Worm (Caenorhabditis elegans) whole organism, L3 larva: ENCODE measurements around the gene cpf-2.

Experiments
- R02D3.7 ChIP-seq: fragments of 150-350 bp; optimal IDR thresholded peaks from 2 replicates; lab custom pipeline; 2014; ENCODE audit warnings: missing biosample characterization, missing genetic modification characterization
- ZK546.5 ChIP-seq: sonication (generic microtip); optimal IDR thresholded peaks from 2 replicates; lab custom pipeline; 2017; ENCODE audit warnings: missing biosample characterization, missing genetic modification characterization
- ama-1 ChIP-seq: fragments of 150-350 bp; optimal IDR thresholded peaks from 2 replicates; lab custom pipeline; 2018
- ceh-16 ChIP-seq: sonication (generic microtip); optimal IDR thresholded peaks from 2 replicates; lab custom pipeline; 2017; ENCODE audit warnings: missing biosample characterization, missing genetic modification characterization
- ceh-28 ChIP-seq: fragments of 150-350 bp; optimal IDR thresholded peaks from 2 replicates; lab custom pipeline; 2014; ENCODE audit warnings: missing biosample characterization, missing genetic modification reagents, missing genetic modification characterization
- ceh-82 ChIP-seq: fragments of 150-350 bp; optimal IDR thresholded peaks from 2 replicates; lab custom pipeline; 2014; ENCODE audit warnings: missing biosample characterization, missing genetic modification characterization
- ceh-9 ChIP-seq: sonication (generic microtip); optimal IDR thresholded peaks from 2 replicates; lab custom pipeline; 2018; ENCODE audit warnings: missing biosample characterization, missing genetic modification characterization
- daf-12 ChIP-seq: fragments of 150-350 bp; optimal IDR thresholded peaks from 2 replicates; lab custom pipeline; 2014; ENCODE audit warnings: missing biosample characterization, missing genetic modification reagents, missing genetic modification characterization
- egl-27 ChIP-seq: sonication (generic microtip); optimal IDR thresholded peaks from 4 replicates; lab custom pipeline; 2017; ENCODE audit warnings: missing biosample characterization, missing genetic modification reagents, missing genetic modification characterization
- egl-5 ChIP-seq: fragments of 150-350 bp; optimal IDR thresholded peaks from 2 replicates; lab custom pipeline; 2017; ENCODE audit warnings: missing biosample characterization, missing genetic modification reagents, missing genetic modification characterization, inconsistent platforms
- elt-1 ChIP-seq: fragments of 150-350 bp; optimal IDR thresholded peaks from 2 replicates; lab custom pipeline; 2014; ENCODE audit warnings: missing biosample characterization, missing genetic modification characterization
- elt-2 ChIP-seq: sonication (generic microtip); optimal IDR thresholded peaks from 2 replicates; lab custom pipeline; 2016; ENCODE audit warnings: missing genetic modification reagents, mild to moderate bottlenecking, missing genetic modification characterization, missing compliant biosample characterization
- elt-3 ChIP-seq, 3 experiments: fragments of 150-350 bp in 1 of 3; sonication (generic microtip) in 2 of 3; optimal IDR thresholded peaks; 2 replicates in 2 of 3; 4 replicates in 1 of 3; lab custom pipeline; 2014 to 2017; ENCODE audit warnings: missing biosample characterization in 3 of 3, missing genetic modification characterization in 3 of 3
- fkh-10 ChIP-seq: sonication (generic microtip); optimal IDR thresholded peaks from 2 replicates; lab custom pipeline; 2017; ENCODE audit warnings: missing biosample characterization, missing genetic modification reagents, missing genetic modification characterization
- fkh-2 ChIP-seq: fragments of 150-350 bp; optimal IDR thresholded peaks from 2 replicates; lab custom pipeline; 2014; ENCODE audit warnings: missing biosample characterization, missing genetic modification reagents, missing genetic modification characterization
- fos-1 ChIP-seq: fragments of 150-350 bp; optimal IDR thresholded peaks from 2 replicates; lab custom pipeline; 2014; ENCODE audit warnings: missing biosample characterization, missing genetic modification characterization
- hmg-11 ChIP-seq: sonication (generic microtip); optimal IDR thresholded peaks from 2 replicates; lab custom pipeline; 2016; ENCODE audit warnings: missing genetic modification characterization, missing compliant biosample characterization
- jun-1 ChIP-seq: fragments of 150-350 bp; optimal IDR thresholded peaks from 2 replicates; lab custom pipeline; 2014; ENCODE audit warnings: missing biosample characterization, missing genetic modification reagents, missing genetic modification characterization
- lin-15B ChIP-seq: fragments of 150-350 bp; optimal IDR thresholded peaks from 2 replicates; lab custom pipeline; 2014; ENCODE audit warnings: missing biosample characterization, missing genetic modification characterization
- lin-39 ChIP-seq: fragments of 150-350 bp; optimal IDR thresholded peaks from 2 replicates; lab custom pipeline; 2018; ENCODE audit warnings: missing biosample characterization, missing genetic modification reagents, missing genetic modification characterization
- lsy-12 ChIP-seq: sonication (generic microtip); optimal IDR thresholded peaks from 2 replicates; lab custom pipeline; 2016; ENCODE audit warnings: mild to moderate bottlenecking, missing genetic modification characterization, missing compliant biosample characterization
- nfya-1 ChIP-seq: sonication (generic microtip); optimal IDR thresholded peaks from 2 replicates; lab custom pipeline; 2017; ENCODE audit warnings: missing genetic modification characterization, mild to moderate bottlenecking, missing compliant biosample characterization, antibody characterized with exemption, moderate library complexity; ENCODE audit not compliant: insufficient read depth
- nhr-12 ChIP-seq: fragments of 150-350 bp; optimal IDR thresholded peaks from 2 replicates; lab custom pipeline; 2014; ENCODE audit warnings: missing biosample characterization, missing genetic modification characterization
- nhr-23 ChIP-seq: fragments of 150-350 bp; optimal IDR thresholded peaks from 2 replicates; lab custom pipeline; 2014; ENCODE audit warnings: missing biosample characterization, missing genetic modification reagents, missing genetic modification characterization
- nhr-237 ChIP-seq: fragments of 150-350 bp; optimal IDR thresholded peaks from 2 replicates; lab custom pipeline; 2014; ENCODE audit warnings: missing biosample characterization, missing genetic modification characterization
- nhr-25 ChIP-seq: sonication (generic microtip); optimal IDR thresholded peaks from 2 replicates; lab custom pipeline; 2017; ENCODE audit warnings: missing biosample characterization, missing genetic modification characterization
- nhr-43 ChIP-seq: sonication (generic microtip); optimal IDR thresholded peaks from 2 replicates; lab custom pipeline; 2016; ENCODE audit warnings: mild to moderate bottlenecking, missing genetic modification characterization, missing compliant biosample characterization; ENCODE audit not compliant: poor library complexity, severe bottlenecking
- nhr-67 ChIP-seq: fragments of 150-350 bp; optimal IDR thresholded peaks from 2 replicates; lab custom pipeline; 2014; ENCODE audit warnings: missing biosample characterization, missing genetic modification characterization
- pha-4 ChIP-seq: fragments of 150-350 bp; optimal IDR thresholded peaks from 2 replicates; lab custom pipeline; 2014; ENCODE audit warnings: missing biosample characterization, missing genetic modification reagents, missing genetic modification characterization
- pqm-1 ChIP-seq: fragments of 150-350 bp; optimal IDR thresholded peaks from 2 replicates; lab custom pipeline; 2017; ENCODE audit warnings: missing biosample characterization, missing genetic modification characterization, inconsistent platforms
- sea-2 ChIP-seq: fragments of 150-350 bp; sonication (generic microtip); optimal IDR thresholded peaks from 4 replicates; lab custom pipeline; 2014; ENCODE audit warnings: missing biosample characterization, missing genetic modification reagents, missing genetic modification characterization
- snpc-4 ChIP-seq: fragments of 150-350 bp; optimal IDR thresholded peaks from 2 replicates; lab custom pipeline; 2014; ENCODE audit warnings: missing biosample characterization, missing genetic modification characterization
- tbx-2 ChIP-seq: sonication (generic microtip); optimal IDR thresholded peaks from 2 replicates; lab custom pipeline; 2016; ENCODE audit warnings: mild to moderate bottlenecking, missing genetic modification characterization, missing compliant biosample characterization
- unc-39 ChIP-seq: sonication (generic microtip); optimal IDR thresholded peaks from 4 replicates; lab custom pipeline; 2017; ENCODE audit warnings: missing biosample characterization, missing genetic modification characterization
- unc-62 ChIP-seq: fragments of 150-350 bp; sonication (generic microtip); optimal IDR thresholded peaks from 4 replicates; lab custom pipeline; 2014; ENCODE audit warnings: missing biosample characterization, missing genetic modification reagents, missing genetic modification characterization
- ztf-11 ChIP-seq: fragments of 150-350 bp; optimal IDR thresholded peaks from 2 replicates; lab custom pipeline; 2014; ENCODE audit warnings: missing biosample characterization, missing genetic modification characterization
- ztf-4 ChIP-seq: fragments of 150-350 bp; optimal IDR thresholded peaks from 2 replicates; lab custom pipeline; 2014; ENCODE audit warnings: missing biosample characterization, missing genetic modification characterization

Gene cpf-2

DNA sequence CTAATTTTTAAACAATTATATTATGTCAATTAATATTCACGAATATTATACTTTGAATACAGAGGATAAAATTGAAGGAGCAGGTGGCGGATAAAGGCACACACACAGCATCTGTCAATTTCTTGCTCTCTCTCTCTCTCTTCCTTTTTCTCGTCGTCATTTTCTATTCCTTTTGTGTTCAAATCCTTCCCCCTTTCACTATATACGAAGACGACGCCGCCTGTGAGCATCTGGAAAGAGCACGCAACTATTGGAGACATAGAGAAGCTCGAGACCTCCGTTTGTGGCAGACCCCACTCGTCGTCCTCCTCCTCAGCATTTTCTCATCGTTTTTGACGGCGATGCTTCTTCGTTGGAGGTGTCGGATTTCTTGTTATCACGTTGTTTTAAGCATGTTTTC, 10.5 kb downstream of the cpf-2 start:
- no peak for TF ChIP-seq daf-12 (tag; lab: Kevin White, UChicago)
- no peak for TF ChIP-seq nhr-25 (tag; lab: Kevin White, UChicago)
- TF ChIP-seq lin-15B (tag; lab: Kevin White, UChicago): peak; percentile 25
- no peak for TF ChIP-seq ztf-4 (tag; lab: Kevin White, UChicago)
- TF ChIP-seq fos-1 (tag; lab: Kevin White, UChicago): no peak
- no peak for TF ChIP-seq ztf-11 (tag; lab: Kevin White, UChicago)
- no peak for TF ChIP-seq nhr-237
- TF ChIP-seq pha-4: no peak
- TF ChIP-seq ceh-9 (tag; lab: Kevin White, UChicago): no peak
- no peak for TF ChIP-seq unc-39
- TF ChIP-seq nhr-43 (tag; lab: Kevin White, UChicago): no peak
- TF ChIP-seq fkh-10: no peak
- TF ChIP-seq nhr-12 (tag; lab: Kevin White, UChicago): no peak
- TF ChIP-seq nfya-1 (tag; lab: Kevin White, UChicago): peak; percentile 55
- no peak for TF ChIP-seq tbx-2 (tag; lab: Kevin White, UChicago)
- TF ChIP-seq fkh-2 (tag; lab: Kevin White, UChicago): no peak
- peak; percentile 26 for TF ChIP-seq sea-2
- TF ChIP-seq R02D3.7 (tag; lab: Kevin White, UChicago): no peak
- no peak for TF ChIP-seq unc-62 (GFP tag; lab: Kevin White, UChicago)
- peak; percentile 2 for TF ChIP-seq hmg-11

DNA sequence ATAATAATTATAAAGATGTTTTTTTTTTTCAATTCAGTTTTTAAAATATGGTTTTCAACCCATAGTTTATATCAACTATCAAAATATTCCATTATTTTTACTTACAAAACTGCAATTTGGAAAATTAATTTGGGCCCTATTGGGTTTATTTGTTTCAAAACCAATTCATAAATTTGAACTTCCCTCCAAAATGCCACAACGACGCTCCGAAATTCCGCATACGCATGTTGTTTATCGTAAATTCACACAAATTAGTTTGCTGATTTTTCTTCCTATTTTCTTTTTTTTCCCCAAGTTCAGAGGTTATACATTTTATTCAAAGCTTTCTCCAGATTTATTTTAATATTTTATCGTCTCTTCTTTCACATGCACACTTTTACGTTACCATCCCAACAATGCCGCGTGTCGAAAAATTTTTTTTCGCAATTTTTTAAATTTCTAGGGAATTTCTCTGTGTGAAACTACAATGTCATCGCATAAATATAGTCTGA, 12.2 kb downstream of the cpf-2 start, which contains the start of gene F56A8.3:
Gene F56A8.3 (plus strand): TSS at position 441 of the 491 bp plus-strand sequence.
- peak; percentile 41 for TF ChIP-seq ceh-28
- no peak for TF ChIP-seq sea-2
- TF ChIP-seq lin-39 (tag; lab: Kevin White, UChicago): peak; percentile 22
- TF ChIP-seq ZK546.5 (tag; lab: Kevin White, UChicago): no peak
- no peak for TF ChIP-seq fkh-10
- peak; percentile 32 for TF ChIP-seq elt-2
- peak; percentile 54 for TF ChIP-seq hmg-11
- no peak for TF ChIP-seq ztf-11 (tag; lab: Kevin White, UChicago)
- TF ChIP-seq nfya-1 (tag; lab: Kevin White, UChicago): peak; percentile 82
- no peak for TF ChIP-seq nhr-67 (tag; lab: Kevin White, UChicago)
- TF ChIP-seq daf-12 (tag; lab: Kevin White, UChicago): no peak
- peak; percentile 31 for TF ChIP-seq ama-1 (lab: Kevin White, UChicago)
- peak; percentile 59 for TF ChIP-seq nhr-25 (tag; lab: Kevin White, UChicago)
- no peak for TF ChIP-seq ztf-4 (tag; lab: Kevin White, UChicago)
- TF ChIP-seq jun-1 (tag; lab: Kevin White, UChicago): peak; percentile 16
- peak; percentile 41 for TF ChIP-seq lsy-12 (tag; lab: Kevin White, UChicago)
- TF ChIP-seq pha-4: peak; percentile 91
- TF ChIP-seq snpc-4 (tag; lab: Kevin White, UChicago): peak; percentile 37
- TF ChIP-seq egl-5 (tag; lab: Kevin White, UChicago): peak; percentile 43
- TF ChIP-seq lin-15B (tag; lab: Kevin White, UChicago): peak; percentile 68
- peak; percentile 97 for TF ChIP-seq R02D3.7 (tag; lab: Kevin White, UChicago)
- TF ChIP-seq pqm-1 (tag; lab: Kevin White, UChicago): peak; percentile 10
- peak; percentile 86 for TF ChIP-seq nhr-23 (tag; lab: Kevin White, UChicago)

DNA sequence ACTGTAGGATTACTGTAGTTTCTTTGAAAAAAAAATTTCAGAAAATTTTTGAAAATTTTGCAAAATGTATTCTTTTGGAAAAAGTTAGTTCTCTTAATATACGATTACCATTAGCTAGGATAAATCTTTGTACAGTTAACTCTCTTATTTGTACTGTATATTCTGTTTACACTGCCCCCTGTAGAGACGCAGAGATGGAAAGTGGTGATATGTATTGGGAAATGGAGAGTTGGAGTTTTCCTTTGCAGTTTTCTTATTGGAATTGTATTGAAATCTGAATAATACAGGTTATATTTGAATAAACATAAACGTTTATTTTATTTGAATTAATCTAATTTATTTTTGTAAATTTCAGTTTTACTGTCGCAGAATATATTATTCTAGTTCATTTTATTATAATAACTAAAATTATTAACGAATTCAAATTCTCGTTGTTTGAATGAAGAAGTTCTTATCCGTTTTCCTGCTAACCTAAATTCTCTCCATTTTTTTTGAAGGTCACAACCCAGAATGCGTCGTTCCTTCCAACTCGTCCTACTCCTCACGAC, 14.4 kb downstream of the cpf-2 start, which contains the start of gene F56A8.9:
Gene F56A8.9 (plus strand): TSS at position 498 of the 548 bp plus-strand sequence.
- no peak for TF ChIP-seq elt-1 (tag; lab: Kevin White, UChicago)
- TF ChIP-seq ZK546.5 (tag; lab: Kevin White, UChicago): no peak
- TF ChIP-seq ceh-82 (tag; lab: Kevin White, UChicago): no peak
- TF ChIP-seq hmg-11: no peak
- TF ChIP-seq nhr-25 (tag; lab: Kevin White, UChicago): no peak
- TF ChIP-seq tbx-2 (tag; lab: Kevin White, UChicago): no peak
- TF ChIP-seq ceh-28: no peak
- no peak for TF ChIP-seq pqm-1 (tag; lab: Kevin White, UChicago)
- TF ChIP-seq sea-2: no peak
- TF ChIP-seq elt-2: no peak
- TF ChIP-seq lin-39 (tag; lab: Kevin White, UChicago): no peak
- TF ChIP-seq elt-3 (tag; optimal IDR thresholded peaks at IDR 0.05; lab: Kevin White, UChicago): no peak
- TF ChIP-seq egl-27 (tag; lab: Kevin White, UChicago): no peak
- TF ChIP-seq nfya-1 (tag; lab: Kevin White, UChicago): no peak
- TF ChIP-seq ceh-16 (tag; lab: Kevin White, UChicago): no peak
